Worm (Caenorhabditis elegans) whole organism, mixed stage, embryonic: ENCODE results near the gene tbb-4.
"Not testable (repeated sequence)": the region's sequence is repeated elsewhere in the genome, so short reads cannot be mapped to it uniquely, and the experiment has no call there.

ENCODE experiments used
- drap-1 ChIP-seq: fragments of 200-800 bp; sonication (Bioruptor generic); optimal IDR thresholded peaks from 3 replicates; lab custom pipeline; 2018; ENCODE audit warnings: mild to moderate bottlenecking, missing genetic modification characterization, missing compliant biosample characterization
- elt-3 ChIP-seq: fragments of 150-350 bp; optimal IDR thresholded peaks from 2 replicates; lab custom pipeline; 2014; ENCODE audit warnings: missing biosample characterization, missing genetic modification characterization
- lin-13 ChIP-seq: fragments of 150-350 bp; optimal IDR thresholded peaks from 2 replicates; lab custom pipeline; 2014; ENCODE audit warnings: missing biosample characterization, missing genetic modification characterization
- lin-32 ChIP-seq: fragments of 200-800 bp; sonication (Bioruptor generic); optimal IDR thresholded peaks from 2 replicates; lab custom pipeline; 2018; ENCODE audit warnings: mild to moderate bottlenecking, missing genetic modification characterization, missing compliant biosample characterization
- lsy-2 ChIP-seq: fragments of 150-350 bp; optimal IDR thresholded peaks from 2 replicates; lab custom pipeline; 2014; ENCODE audit warnings: missing biosample characterization, missing genetic modification characterization
- nhr-12 ChIP-seq: fragments of 150-350 bp; optimal IDR thresholded peaks from 2 replicates; lab custom pipeline; 2014; ENCODE audit warnings: missing biosample characterization, missing genetic modification characterization
- nhr-2 ChIP-seq: fragments of 150-350 bp; optimal IDR thresholded peaks from 2 replicates; lab custom pipeline; 2014; ENCODE audit warnings: missing biosample characterization, missing genetic modification characterization
- nhr-237 ChIP-seq: fragments of 150-350 bp; optimal IDR thresholded peaks from 2 replicates; lab custom pipeline; 2014; ENCODE audit warnings: missing biosample characterization, missing genetic modification characterization
- unc-62 ChIP-seq: fragments of 150-350 bp; optimal IDR thresholded peaks from 2 replicates; lab custom pipeline; 2014; ENCODE audit warnings: missing biosample characterization, missing genetic modification reagents, missing genetic modification characterization

ce11 chrX:9463045-9463444 lies 26.4 kb upstream of the tbb-4 start, which contains the start of gene ZK899.6:
- TF ChIP-seq elt-3 (tag; lab: Kevin White, UChicago); nhr-237 (tag; lab: Kevin White, UChicago); nhr-2 (tag; lab: Kevin White, UChicago); lin-13; unc-62 (GFP tag; lab: Kevin White, UChicago); nhr-12; lsy-2 (tag; lab: Kevin White, UChicago); lin-32; drap-1 (GFP tag; lab: Kevin White, UChicago): not testable (repeated sequence)
